Fruit fly (Drosophila melanogaster): ENCODE data around the gene CG13893.

dm6 chr3L:627819-628601, 24.2 kb upstream of the CG13893 start:
- TF ChIP-seq ovo (GFP tag; optimal IDR thresholded peaks at IDR 0.05): peak; percentile 17
- no peak for TF ChIP-seq Hr96 (GFP tag; optimal IDR thresholded peaks at IDR 0.05)
- TF ChIP-seq bab1 (GFP tag; optimal IDR thresholded peaks at IDR 0.05): peak; percentile 11
- peak; percentile 99 for TF ChIP-seq cic (GFP tag; optimal IDR thresholded peaks at IDR 0.05)
- no peak for TF ChIP-seq CG1620 (GFP tag; optimal IDR thresholded peaks at IDR 0.05)
- peak; percentile 89 for TF ChIP-seq CG12768 (GFP tag; optimal IDR thresholded peaks at IDR 0.05)
- no peak for TF ChIP-seq kay (GFP tag; ENCODE audit: borderline replicate concordance)
- TF ChIP-seq CG14711 (tag; optimal IDR thresholded peaks at IDR 0.05): peak; percentile 27
- TF ChIP-seq toe (GFP tag; optimal IDR thresholded peaks at IDR 0.05): peak; percentile 49
- TF ChIP-seq tj (GFP tag; optimal IDR thresholded peaks at IDR 0.05): peak; percentile 61
- TF ChIP-seq Mnt (GFP tag; optimal IDR thresholded peaks at IDR 0.05): peak; percentile 82
- peak; percentile 46 for TF ChIP-seq Clk (GFP tag; optimal IDR thresholded peaks at IDR 0.05)
- TF ChIP-seq CG7101 (tag; optimal IDR thresholded peaks at IDR 0.05): peak; percentile 45

Data from whole organism, adult.